Fruit fly (Drosophila melanogaster) whole organism, pupa: ENCODE measurements around the gene CG12236.

Source experiments
- CG10348 ChIP-seq: fragments of 200-800 bp; sonication (Bioruptor generic); IDR thresholded peaks from 2 replicates; pipeline ENCODE4 v1.3.6; 2022; ENCODE audit warnings: missing biosample characterization, missing genetic modification characterization
- CG12605 ChIP-seq: fragments of 200-800 bp; sonication (Bioruptor generic); IDR thresholded peaks from 2 replicates; pipeline ENCODE4 v1.3.6; 2022; ENCODE audit warnings: missing biosample characterization, missing genetic modification characterization
- CG13204 ChIP-seq: fragments of 200-800 bp; sonication (Bioruptor generic); optimal IDR thresholded peaks from 2 replicates; lab custom pipeline; 2018; ENCODE audit warnings: missing biosample characterization, mild to moderate bottlenecking, missing genetic modification characterization, moderate library complexity
- CG14655 ChIP-seq: fragments of 200-800 bp; sonication (Bioruptor generic); optimal IDR thresholded peaks from 3 replicates; lab custom pipeline; 2017; ENCODE audit warnings: mild to moderate bottlenecking, missing biosample characterization, missing genetic modification reagents, missing genetic modification characterization
- CG34367 ChIP-seq: fragments of 200-800 bp; sonication (Bioruptor generic); optimal IDR thresholded peaks from 2 replicates; lab custom pipeline; 2018; ENCODE audit warnings: missing biosample characterization, mild to moderate bottlenecking, missing genetic modification characterization
- CG9948 ChIP-seq: fragments of 200-800 bp; sonication (Bioruptor generic); optimal IDR thresholded peaks from 2 replicates; lab custom pipeline; 2018; ENCODE audit warnings: missing biosample characterization, mild to moderate bottlenecking, missing genetic modification characterization, moderate library complexity
- EcR ChIP-seq: fragments of 200-800 bp; sonication (Bioruptor generic); optimal IDR thresholded peaks from 3 replicates; lab custom pipeline; 2019; ENCODE audit warnings: missing biosample characterization, missing genetic modification characterization, mild to moderate bottlenecking, moderate library complexity, missing genetic modification reagents
- Ets98B ChIP-seq: fragments of 200-800 bp; sonication (Bioruptor generic); IDR thresholded peaks from 2 replicates; pipeline ENCODE4 v1.3.6; 2022; ENCODE audit warnings: missing biosample characterization, missing genetic modification characterization
- fd96Ca ChIP-seq: fragments of 200-800 bp; sonication (Bioruptor generic); IDR thresholded peaks from 3 replicates; pipeline ENCODE4 v1.3.6; 2022; ENCODE audit warnings: missing biosample characterization, missing genetic modification characterization
- gl ChIP-seq: fragments of 200-800 bp; sonication (Bioruptor generic); optimal IDR thresholded peaks from 2 replicates; lab custom pipeline; 2018; ENCODE audit warnings: missing biosample characterization, mild to moderate bottlenecking, missing genetic modification characterization
- rn ChIP-seq: fragments of 200-800 bp; sonication (Bioruptor generic); IDR thresholded peaks from 2 replicates; pipeline ENCODE4 v1.3.6; 2022; ENCODE audit warnings: missing biosample characterization, missing genetic modification characterization

- TF ChIP-seq CG13204 (GFP tag; lab: Kevin White, UChicago) (no peak), EcR (GFP tag; lab: Kevin White, UChicago) (no peak), rn (GFP tag; lab: Robert Waterston, UW) (no peak), CG14655 (GFP tag; lab: Kevin White, UChicago) (peak; percentile 17), CG12605 (GFP tag; lab: Robert Waterston, UW) (peak; percentile 68), fd96Ca (GFP tag; lab: Robert Waterston, UW) (no peak; the same call in 2 of the 3 replicates), CG10348 (GFP tag; lab: Robert Waterston, UW) (no peak), Ets98B (GFP tag; lab: Robert Waterston, UW) (no peak; the same call in 1 of the 2 replicates), gl (tag; lab: Kevin White, UChicago) (no peak), CG9948 (tag; lab: Kevin White, UChicago) (no peak), CG34367 (no peak)
Measured at dm6 chrX:5920932-5921331, 13.0 kb downstream of the CG12236 start.
